Worm (Caenorhabditis elegans) whole organism, L2 larva: ENCODE results near the gene clec-27.

Experiments
- C34F6.9 ChIP-seq: fragments of 150-350 bp; optimal IDR thresholded peaks from 2 replicates; lab custom pipeline; 2014; ENCODE audit warnings: missing biosample characterization, missing genetic modification characterization
- F13H6.1 ChIP-seq: sonication (generic microtip); optimal IDR thresholded peaks from 2 replicates; lab custom pipeline; 2016; ENCODE audit warnings: missing genetic modification characterization, missing compliant biosample characterization
- R02D3.7 ChIP-seq: fragments of 150-350 bp; optimal IDR thresholded peaks from 2 replicates; lab custom pipeline; 2014; ENCODE audit warnings: missing biosample characterization, missing genetic modification characterization
- Y55F3AM.14 ChIP-seq: fragments of 200-800 bp; sonication (Bioruptor generic); optimal IDR thresholded peaks from 2 replicates; lab custom pipeline; 2018; ENCODE audit warnings: mild to moderate bottlenecking, missing genetic modification characterization, missing compliant biosample characterization
- ZK546.5 ChIP-seq: sonication (generic microtip); optimal IDR thresholded peaks from 2 replicates; lab custom pipeline; 2017; ENCODE audit warnings: missing biosample characterization, missing genetic modification characterization
- alr-1 ChIP-seq: fragments of 150-350 bp; optimal IDR thresholded peaks from 2 replicates; lab custom pipeline; 2014; ENCODE audit warnings: missing biosample characterization, missing genetic modification characterization
- blmp-1 ChIP-seq: sonication (generic microtip); optimal IDR thresholded peaks from 2 replicates; lab custom pipeline; 2017; ENCODE audit warnings: missing genetic modification characterization, mild to moderate bottlenecking, missing compliant biosample characterization, antibody characterized with exemption, moderate library complexity; ENCODE audit not compliant: insufficient read depth
- dmd-4 ChIP-seq: sonication (generic microtip); optimal IDR thresholded peaks from 2 replicates; lab custom pipeline; 2017; ENCODE audit warnings: missing biosample characterization, missing genetic modification characterization
- egl-27 ChIP-seq: sonication (generic microtip); optimal IDR thresholded peaks from 3 replicates; lab custom pipeline; 2017; ENCODE audit warnings: missing biosample characterization, missing genetic modification reagents, missing genetic modification characterization
- elt-1 ChIP-seq: fragments of 150-350 bp; optimal IDR thresholded peaks from 2 replicates; lab custom pipeline; 2014; ENCODE audit warnings: missing biosample characterization, missing genetic modification characterization
- fos-1 ChIP-seq: fragments of 150-350 bp; optimal IDR thresholded peaks from 2 replicates; lab custom pipeline; 2014; ENCODE audit warnings: missing biosample characterization, missing genetic modification characterization
- gmeb-1 ChIP-seq: fragments of 150-350 bp; optimal IDR thresholded peaks from 2 replicates; lab custom pipeline; 2014; ENCODE audit warnings: missing biosample characterization, missing genetic modification characterization
- lin-13 ChIP-seq: fragments of 150-350 bp; optimal IDR thresholded peaks from 2 replicates; lab custom pipeline; 2014; ENCODE audit warnings: missing biosample characterization, missing genetic modification reagents, missing genetic modification characterization
- mab-5 ChIP-seq: fragments of 150-350 bp; optimal IDR thresholded peaks from 2 replicates; lab custom pipeline; 2014; ENCODE audit warnings: missing biosample characterization, missing genetic modification characterization
- mbf-1 ChIP-seq: sonication (generic microtip); optimal IDR thresholded peaks from 2 replicates; lab custom pipeline; 2017; ENCODE audit warnings: missing biosample characterization, missing genetic modification characterization
- mdl-1 ChIP-seq, 2 experiments: fragments of 150-350 bp in 1 of 2; sonication (generic microtip) in 1 of 2; optimal IDR thresholded peaks; 2 replicates each; lab custom pipeline; 2017; ENCODE audit warnings: missing biosample characterization in 2 of 2, missing genetic modification characterization in 2 of 2
- nhr-11 ChIP-seq: fragments of 150-350 bp; optimal IDR thresholded peaks from 2 replicates; lab custom pipeline; 2014; ENCODE audit warnings: missing biosample characterization, missing genetic modification characterization
- nhr-21 ChIP-seq: fragments of 150-350 bp; optimal IDR thresholded peaks from 2 replicates; lab custom pipeline; 2014; ENCODE audit warnings: missing biosample characterization, missing genetic modification characterization
- nhr-23 ChIP-seq: fragments of 150-350 bp; optimal IDR thresholded peaks from 2 replicates; lab custom pipeline; 2014; ENCODE audit warnings: missing biosample characterization, missing genetic modification reagents, missing genetic modification characterization
- nhr-237 ChIP-seq: fragments of 150-350 bp; optimal IDR thresholded peaks from 2 replicates; lab custom pipeline; 2014; ENCODE audit warnings: missing biosample characterization, missing genetic modification characterization
- nhr-25 ChIP-seq: fragments of 150-350 bp; sonication (generic microtip); optimal IDR thresholded peaks from 3 replicates; lab custom pipeline; 2014; ENCODE audit warnings: missing biosample characterization, missing genetic modification characterization
- nhr-6 ChIP-seq: fragments of 150-350 bp; optimal IDR thresholded peaks from 2 replicates; lab custom pipeline; 2014; ENCODE audit warnings: missing biosample characterization, missing genetic modification characterization
- nhr-77 ChIP-seq: fragments of 150-350 bp; optimal IDR thresholded peaks from 2 replicates; lab custom pipeline; 2014; ENCODE audit warnings: missing biosample characterization, missing genetic modification characterization
- peb-1 ChIP-seq: fragments of 150-350 bp; optimal IDR thresholded peaks from 2 replicates; lab custom pipeline; 2014; ENCODE audit warnings: missing biosample characterization, missing genetic modification characterization
- sem-4 ChIP-seq: fragments of 150-350 bp; optimal IDR thresholded peaks from 2 replicates; lab custom pipeline; 2014; ENCODE audit warnings: missing biosample characterization, missing genetic modification reagents, missing genetic modification characterization
- skn-1 ChIP-seq: sonication (generic microtip); optimal IDR thresholded peaks from 2 replicates; lab custom pipeline; 2017; ENCODE audit warnings: missing biosample characterization, missing genetic modification characterization
- sma-3 ChIP-seq: sonication (generic microtip); optimal IDR thresholded peaks from 2 replicates; lab custom pipeline; 2016; ENCODE audit warnings: missing genetic modification reagents, missing genetic modification characterization, missing compliant biosample characterization
- unc-39 ChIP-seq: fragments of 150-350 bp; optimal IDR thresholded peaks from 2 replicates; lab custom pipeline; 2014; ENCODE audit warnings: missing biosample characterization, missing genetic modification characterization
- unc-62 ChIP-seq: fragments of 150-350 bp; optimal IDR thresholded peaks from 2 replicates; lab custom pipeline; 2014; ENCODE audit warnings: missing biosample characterization, missing genetic modification reagents, missing genetic modification characterization
- ztf-4 ChIP-seq: fragments of 150-350 bp; optimal IDR thresholded peaks from 2 replicates; lab custom pipeline; 2014; ENCODE audit warnings: missing biosample characterization, missing genetic modification characterization

The clec-27 gene

DNA sequence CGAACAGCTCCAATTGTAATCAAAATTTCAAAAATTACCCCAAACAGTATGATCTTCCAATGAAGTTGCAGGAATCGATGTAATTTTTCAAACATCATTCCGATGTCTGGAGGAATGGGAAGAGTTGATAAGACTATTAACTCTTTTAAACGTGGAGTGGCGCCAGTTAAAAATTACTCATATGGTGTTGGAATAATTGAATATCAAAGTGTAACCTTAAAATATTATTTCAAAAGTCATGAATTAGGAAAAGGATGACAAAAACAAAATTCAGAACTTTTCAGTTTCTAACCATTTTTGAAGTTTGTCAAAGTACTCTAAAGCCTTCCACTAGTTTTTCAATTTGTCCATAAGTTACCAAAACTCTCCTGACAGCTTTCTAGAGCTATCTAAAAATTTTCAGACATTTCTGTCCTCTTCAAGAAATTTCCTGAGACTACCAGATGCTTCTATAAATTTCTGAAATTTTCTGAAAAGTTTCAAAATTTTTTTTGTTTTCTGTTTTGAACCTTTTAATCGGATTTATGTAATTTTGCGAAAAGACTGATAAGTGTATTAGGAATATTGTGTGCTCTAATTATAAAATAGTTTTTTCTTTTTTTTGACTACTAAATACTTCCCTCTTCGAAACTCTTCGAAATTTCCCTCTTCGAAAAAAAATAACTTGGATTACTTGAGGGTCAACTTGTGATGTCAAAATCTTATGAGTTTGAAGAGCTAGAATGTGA is at the start of gene clec-27, which contains the start of gene clec-35:
Gene clec-27 (plus strand): TSS at position 678 of the 728 bp plus-strand sequence.
Gene clec-35 (minus strand): TSS at position 101 of the 728 bp plus-strand sequence.
- no peak for TF ChIP-seq sma-3 (GFP tag; lab: Kevin White, UChicago)
- no peak for TF ChIP-seq egl-27 (tag; lab: Kevin White, UChicago)
- no peak for TF ChIP-seq F13H6.1 (tag; lab: Kevin White, UChicago)
- TF ChIP-seq elt-1 (tag; lab: Kevin White, UChicago): no peak
- no peak for TF ChIP-seq peb-1 (tag; lab: Kevin White, UChicago)
- TF ChIP-seq mbf-1 (tag; lab: Kevin White, UChicago): no peak
- no peak for TF ChIP-seq nhr-6

DNA sequence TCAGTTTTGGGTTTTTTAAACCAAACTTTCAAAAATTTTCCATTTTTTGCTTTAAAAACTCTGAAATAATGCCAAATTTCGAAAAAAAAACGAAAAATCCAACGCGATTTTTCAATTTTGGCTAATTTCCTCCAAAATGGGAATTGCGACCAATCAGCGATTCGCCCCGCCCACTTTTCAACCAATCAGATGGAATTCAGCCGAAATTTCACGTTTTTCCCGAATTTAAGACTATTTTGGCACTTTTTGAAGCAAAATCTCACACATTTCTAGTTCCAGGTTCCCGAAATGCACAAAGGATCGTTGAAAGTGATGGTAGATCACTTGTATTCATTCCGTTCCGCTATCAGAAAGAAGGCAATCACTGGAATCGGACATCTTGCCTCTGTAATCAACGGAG is 49.6 kb upstream of the clec-27 start:
- TF ChIP-seq elt-1 (tag; lab: Kevin White, UChicago) (no peak), gmeb-1 (tag; lab: Kevin White, UChicago) (no peak), blmp-1 (tag; lab: Kevin White, UChicago) (no peak), R02D3.7 (no peak), nhr-25 (tag; lab: Kevin White, UChicago) (no peak), nhr-11 (no peak), nhr-6 (no peak), nhr-21 (no peak), ZK546.5 (tag; lab: Kevin White, UChicago) (no peak), mbf-1 (tag; lab: Kevin White, UChicago) (no peak), fos-1 (no peak)

DNA sequence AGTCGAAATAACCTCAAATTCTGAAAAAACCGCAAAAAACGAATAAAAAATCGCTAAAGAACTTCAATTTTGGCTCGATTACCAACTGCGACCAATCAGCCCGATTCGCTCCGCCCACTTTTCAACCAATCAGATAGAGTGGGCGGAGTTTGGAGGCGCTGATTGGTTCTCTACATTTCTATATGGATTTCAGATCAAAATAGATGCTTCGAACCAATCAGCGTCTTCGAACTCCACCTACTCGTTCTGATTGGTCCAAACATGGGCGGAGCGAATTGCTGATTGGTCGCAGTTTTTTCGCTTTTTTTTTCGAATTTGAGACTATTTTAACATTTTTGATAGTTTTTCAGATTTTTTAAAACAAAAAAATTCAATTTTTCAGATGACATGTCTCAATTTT is 46.3 kb upstream of the clec-27 start:
- TF ChIP-seq nhr-25 (tag; lab: Kevin White, UChicago) (no peak), fos-1 (no peak), mab-5 (no peak), alr-1 (tag; lab: Kevin White, UChicago) (no peak), dmd-4 (tag; lab: Kevin White, UChicago) (no peak), C34F6.9 (tag; lab: Kevin White, UChicago) (no peak), F13H6.1 (tag; lab: Kevin White, UChicago) (no peak), elt-1 (tag; lab: Kevin White, UChicago) (no peak), nhr-23 (no peak), nhr-21 (no peak), R02D3.7 (no peak), Y55F3AM.14 (no peak), sem-4 (no peak), peb-1 (tag; lab: Kevin White, UChicago) (no peak), nhr-237 (tag; lab: Kevin White, UChicago) (no peak), skn-1 (tag; lab: Kevin White, UChicago) (no peak), mbf-1 (tag; lab: Kevin White, UChicago) (no peak), sma-3 (GFP tag; lab: Kevin White, UChicago) (no peak), nhr-6 (no peak), unc-62 (GFP tag; lab: Kevin White, UChicago) (no peak)

DNA sequence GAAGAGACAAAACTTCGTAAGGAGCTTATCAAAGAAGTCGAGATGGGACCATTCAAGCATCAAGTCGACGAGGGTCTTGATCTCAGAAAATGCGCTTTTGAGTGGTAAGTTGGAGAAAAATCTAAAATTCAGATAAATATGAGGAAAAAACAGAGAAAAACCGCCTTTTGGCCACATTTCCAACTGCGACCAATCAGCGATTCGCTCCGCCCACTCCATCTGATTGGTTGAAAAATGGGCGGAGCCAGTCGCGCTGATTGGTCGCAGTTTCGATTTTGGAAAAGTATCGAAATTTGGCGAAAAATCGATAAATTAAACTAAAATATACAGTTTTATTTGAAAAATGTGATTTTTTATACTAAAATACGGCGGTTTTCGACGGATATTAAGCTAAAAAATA is 42.6 kb upstream of the clec-27 start:
- TF ChIP-seq alr-1 (tag; lab: Kevin White, UChicago) (no peak), egl-27 (tag; lab: Kevin White, UChicago) (no peak), ZK546.5 (tag; lab: Kevin White, UChicago) (no peak), R02D3.7 (no peak), mbf-1 (tag; lab: Kevin White, UChicago) (no peak), sem-4 (no peak), mdl-1 (tag; optimal IDR thresholded peaks at IDR 0.05; lab: Kevin White, UChicago) (no peak), ztf-4 (no peak)

DNA sequence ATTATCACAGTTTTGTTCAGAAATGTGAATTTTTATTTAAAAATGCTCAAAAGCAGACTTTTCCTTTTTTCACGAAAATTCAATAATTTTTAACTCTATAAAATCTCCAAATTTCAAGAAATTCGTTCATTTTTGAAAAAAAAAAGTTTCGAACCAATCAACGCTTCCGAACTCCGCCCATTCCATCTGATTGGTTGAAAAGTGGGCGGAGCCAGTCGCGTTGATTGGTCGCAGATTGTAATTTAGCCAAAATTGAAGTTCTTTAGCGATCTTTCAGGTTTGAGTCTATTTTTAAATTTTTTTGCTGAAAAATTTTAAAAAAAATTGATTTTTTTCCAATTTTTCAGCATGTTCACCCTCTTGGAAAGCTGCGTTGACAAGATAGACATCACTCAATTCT is 42.1 kb upstream of the clec-27 start:
- TF ChIP-seq lin-13 (GFP tag; lab: Kevin White, UChicago): no peak
- TF ChIP-seq unc-39 (tag; lab: Kevin White, UChicago): no peak
- no peak for TF ChIP-seq nhr-77 (tag; lab: Kevin White, UChicago)
- TF ChIP-seq mdl-1 (tag; optimal IDR thresholded peaks at IDR 0.05; lab: Kevin White, UChicago): no peak
- TF ChIP-seq alr-1 (tag; lab: Kevin White, UChicago): no peak
- no peak for TF ChIP-seq mab-5
- TF ChIP-seq blmp-1 (tag; lab: Kevin White, UChicago): no peak
- no peak for TF ChIP-seq egl-27 (tag; lab: Kevin White, UChicago)
- TF ChIP-seq nhr-21: no peak
